Worm (Caenorhabditis elegans) whole organism, L4/young adult: ENCODE measurements around the gene F19F10.1.

Source experiments
- W03F9.2 ChIP-seq: fragments of 150-350 bp; optimal IDR thresholded peaks from 2 replicates; lab custom pipeline; 2014; ENCODE audit warnings: missing biosample characterization, missing genetic modification characterization
- dao-5 ChIP-seq: sonication (generic microtip); optimal IDR thresholded peaks from 2 replicates; lab custom pipeline; 2016; ENCODE audit warnings: missing genotype, missing genetic modification characterization, moderate library complexity, missing compliant biosample characterization

DNA sequence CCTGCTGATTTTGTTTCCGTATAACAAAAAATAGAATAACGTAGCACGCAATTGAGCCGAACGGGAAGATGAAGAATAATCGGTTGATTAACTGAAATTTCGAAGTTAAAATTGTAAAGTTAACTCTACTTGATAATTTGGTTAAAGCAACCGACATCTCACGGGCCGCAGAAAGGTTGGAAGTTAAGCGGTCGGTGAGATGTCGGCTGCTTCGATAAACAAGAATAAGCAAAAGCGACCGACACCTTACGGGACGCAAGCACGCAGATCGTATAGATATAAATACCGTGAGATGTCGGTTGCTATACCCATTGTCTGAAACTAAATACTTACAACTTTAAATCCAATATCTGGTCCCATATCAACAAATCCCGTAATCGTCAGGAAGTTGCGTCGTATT, 32.1 kb downstream of the F19F10.1 start:
- TF ChIP-seq dao-5 (tag; lab: Kevin White, UChicago): no peak
- TF ChIP-seq W03F9.2 (tag; lab: Kevin White, UChicago): no peak
